Worm (Caenorhabditis elegans) whole organism, early embryonic: ENCODE measurements around the gene tsp-17.

ENCODE experiments used
- B0310.2 ChIP-seq: sonication (generic microtip); optimal IDR thresholded peaks from 2 replicates; lab custom pipeline; 2016; ENCODE audit warnings: mild to moderate bottlenecking, missing genetic modification characterization, missing compliant biosample characterization
- F13C5.2 ChIP-seq: sonication (generic microtip); optimal IDR thresholded peaks from 2 replicates; lab custom pipeline; 2017; ENCODE audit warnings: mild to moderate bottlenecking, missing genetic modification characterization, inconsistent platforms, missing compliant biosample characterization
- aly-1 ChIP-seq: sonication (generic microtip); optimal IDR thresholded peaks from 2 replicates; lab custom pipeline; 2016; ENCODE audit warnings: missing genetic modification characterization, missing compliant biosample characterization
- ama-1 ChIP-seq: fragments of 150-350 bp; optimal IDR thresholded peaks from 2 replicates; lab custom pipeline; 2014
- ceh-13 ChIP-seq: fragments of 200-800 bp; sonication (Bioruptor generic); optimal IDR thresholded peaks from 2 replicates; lab custom pipeline; 2018; ENCODE audit warnings: mild to moderate bottlenecking, missing genetic modification characterization, missing compliant biosample characterization
- ceh-36 ChIP-seq: sonication (generic microtip); optimal IDR thresholded peaks from 2 replicates; lab custom pipeline; 2016; ENCODE audit warnings: missing genetic modification characterization, inconsistent platforms, missing compliant biosample characterization
- ets-7 ChIP-seq: sonication (generic microtip); optimal IDR thresholded peaks from 2 replicates; lab custom pipeline; 2016; ENCODE audit warnings: missing genotype, missing genetic modification characterization, missing compliant biosample characterization
- flt-1 ChIP-seq: fragments of 200-800 bp; sonication (Bioruptor generic); IDR thresholded peaks from 2 replicates; pipeline ENCODE4 v1.3.6; 2022; ENCODE audit warnings: missing genetic modification characterization, missing compliant biosample characterization
- hmbx-1 ChIP-seq: sonication (generic microtip); optimal IDR thresholded peaks from 2 replicates; lab custom pipeline; 2016; ENCODE audit warnings: mild to moderate bottlenecking, missing genetic modification characterization, missing compliant biosample characterization
- hmg-4 ChIP-seq: fragments of 200-800 bp; sonication (Bioruptor generic); optimal IDR thresholded peaks from 2 replicates; lab custom pipeline; 2018; ENCODE audit warnings: mild to moderate bottlenecking, missing genetic modification characterization, missing compliant biosample characterization
- hnd-1 ChIP-seq: sonication (generic microtip); optimal IDR thresholded peaks from 2 replicates; lab custom pipeline; 2016; ENCODE audit warnings: missing genetic modification characterization, missing compliant biosample characterization
- pes-1 ChIP-seq: fragments of 200-800 bp; sonication (Bioruptor generic); IDR thresholded peaks from 2 replicates; pipeline ENCODE4 v1.3.6; 2022; ENCODE audit warnings: missing genetic modification reagents, missing genetic modification characterization, missing compliant biosample characterization
- scrt-1 ChIP-seq: fragments of 200-800 bp; sonication (Bioruptor generic); IDR thresholded peaks from 2 replicates; pipeline ENCODE4 v1.3.6; 2022; ENCODE audit warnings: missing genetic modification characterization, missing compliant biosample characterization
- sea-1 ChIP-seq: fragments of 200-800 bp; sonication (Bioruptor generic); conservative IDR thresholded peaks from 2 replicates; pipeline ENCODE4 v1.3.6; 2022; ENCODE audit warnings: missing genetic modification characterization, missing compliant biosample characterization
- tbx-11 ChIP-seq: fragments of 200-800 bp; sonication (Bioruptor generic); IDR thresholded peaks from 2 replicates; pipeline ENCODE4 v1.3.6; 2022; ENCODE audit warnings: missing genetic modification characterization, missing compliant biosample characterization
- tbx-37 ChIP-seq: fragments of 200-800 bp; sonication (Bioruptor generic); conservative IDR thresholded peaks from 2 replicates; pipeline ENCODE4 v1.3.6; 2022; ENCODE audit warnings: missing genetic modification reagents, missing genetic modification characterization, missing compliant biosample characterization
- tra-4 ChIP-seq: sonication (generic microtip); optimal IDR thresholded peaks from 2 replicates; lab custom pipeline; 2017; ENCODE audit warnings: missing genetic modification characterization, missing compliant biosample characterization

Gene tsp-17

ce11 chrX:3680544-3681214, at the start of gene tsp-17:
tsp-17 (plus strand) TSS chrX:3681164.
- no peak for TF ChIP-seq hmg-4

DNA sequence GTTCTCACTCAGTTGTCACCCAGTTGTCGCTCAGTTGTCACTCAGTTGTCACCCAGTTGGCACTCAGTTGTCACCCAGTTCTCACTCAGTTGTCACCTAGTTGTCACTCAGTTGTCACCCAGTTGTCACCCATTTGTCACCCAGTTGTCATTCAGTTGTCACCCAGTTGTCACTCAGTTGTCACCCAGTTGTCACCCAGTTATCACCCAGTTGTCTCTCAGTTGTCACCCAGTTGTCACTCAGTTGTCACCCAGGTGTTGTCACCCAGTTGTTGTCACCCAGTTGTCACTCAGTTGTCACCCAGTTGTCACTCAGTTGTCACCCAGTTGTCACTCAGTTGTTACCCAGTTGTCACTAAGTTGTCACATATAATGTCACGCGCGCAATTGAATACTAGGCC, 49.4 kb upstream of the tsp-17 start:
- TF ChIP-seq F13C5.2 (tag; lab: Kevin White, UChicago) (no peak), scrt-1 (GFP tag; lab: Robert Waterston, UW) (0 out of 2 replicates have a peak, but pooled peaks have one; percentile 60), hmg-4 (no peak), hnd-1 (tag; lab: Kevin White, UChicago) (no peak), tbx-11 (GFP tag; lab: Robert Waterston, UW) (peak; percentile 65), hmbx-1 (tag; lab: Kevin White, UChicago) (no peak), ceh-13 (GFP tag; lab: Kevin White, UChicago) (no peak), ama-1 (lab: Kevin White, UChicago) (no peak), sea-1 (GFP tag; lab: Robert Waterston, UW) (peak; percentile 72; the same call in 1 of the 2 replicates), B0310.2 (tag; lab: Kevin White, UChicago) (no peak), ceh-36 (tag; lab: Kevin White, UChicago) (no peak), ets-7 (tag; lab: Kevin White, UChicago) (no peak), aly-1 (tag; lab: Kevin White, UChicago) (no peak), tra-4 (tag; lab: Kevin White, UChicago) (no peak), pes-1 (no peak)

DNA sequence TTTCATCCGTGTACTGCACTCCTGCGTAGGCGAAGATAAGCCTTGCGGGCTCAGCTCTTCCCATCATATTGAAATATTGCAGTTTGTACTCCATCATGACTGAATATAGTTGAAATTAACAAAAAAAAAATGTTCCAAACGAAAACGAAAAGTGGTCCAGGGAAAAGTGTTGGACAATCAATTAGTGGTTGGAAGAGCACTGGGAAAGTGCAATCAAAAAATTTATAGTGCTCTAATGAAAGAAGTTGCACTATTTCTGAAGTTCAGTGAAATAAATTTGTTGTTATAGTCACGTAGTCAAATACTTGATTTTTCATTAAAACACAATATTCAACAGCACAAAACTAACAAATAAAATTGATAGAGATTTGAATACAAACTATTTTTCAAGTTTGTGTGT, 47.3 kb upstream of the tsp-17 start, which contains the start of gene gst-11:
TSS of gene gst-11 (minus strand) at position 101 of the 400 bp plus-strand sequence.
- TF ChIP-seq aly-1 (tag; lab: Kevin White, UChicago) (no peak), tbx-37 (GFP tag; lab: Robert Waterston, UW) (no peak), flt-1 (GFP tag; lab: Robert Waterston, UW) (no peak), ama-1 (lab: Kevin White, UChicago) (no peak), pes-1 (no peak), tbx-11 (GFP tag; lab: Robert Waterston, UW) (no peak), sea-1 (GFP tag; lab: Robert Waterston, UW) (no peak), B0310.2 (tag; lab: Kevin White, UChicago) (no peak), F13C5.2 (tag; lab: Kevin White, UChicago) (no peak), hnd-1 (tag; lab: Kevin White, UChicago) (no peak), ceh-36 (tag; lab: Kevin White, UChicago) (no peak), scrt-1 (GFP tag; lab: Robert Waterston, UW) (no peak), ets-7 (tag; lab: Kevin White, UChicago) (no peak), hmbx-1 (tag; lab: Kevin White, UChicago) (no peak), ceh-13 (GFP tag; lab: Kevin White, UChicago) (no peak)

DNA sequence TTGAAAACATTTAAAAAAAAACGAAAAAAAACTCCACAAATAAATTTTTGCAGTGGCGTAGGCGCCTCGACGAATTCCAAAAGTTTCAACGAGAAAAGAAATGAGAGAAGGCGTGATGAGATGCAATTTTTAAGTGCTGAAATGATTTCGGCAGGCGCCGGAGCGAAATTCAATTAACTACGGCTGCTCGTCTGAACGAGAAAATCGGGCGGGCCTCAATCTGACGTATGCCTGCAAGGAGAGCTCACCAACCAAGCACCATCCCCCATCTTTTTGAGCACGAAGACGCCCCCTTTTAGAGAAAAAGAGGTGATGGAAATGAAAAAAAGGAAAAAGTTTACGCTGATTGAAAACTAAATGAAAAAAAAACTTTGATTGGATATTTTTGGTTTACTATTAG, 46.2 kb upstream of the tsp-17 start:
- TF ChIP-seq F13C5.2 (tag; lab: Kevin White, UChicago): no peak
- no peak for TF ChIP-seq pes-1

DNA sequence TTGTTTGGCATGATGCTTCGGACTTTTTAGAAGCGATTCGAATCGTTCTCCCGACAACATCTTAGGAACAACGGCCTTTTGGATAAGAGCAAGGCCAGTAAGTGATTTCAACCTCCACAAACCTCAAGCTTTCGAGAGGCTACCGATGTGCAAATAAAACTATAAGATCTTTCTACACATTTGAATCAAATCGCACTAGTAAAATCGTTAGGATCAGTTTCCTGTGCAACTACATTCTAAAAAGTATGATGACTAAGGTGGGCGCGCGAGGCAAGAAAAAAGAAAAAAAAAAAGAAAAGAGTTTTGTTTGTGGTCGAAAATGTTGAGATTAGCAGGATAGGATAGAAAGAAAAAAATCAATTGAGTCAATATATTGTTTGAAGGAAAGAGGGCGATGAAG, 36.2 kb upstream of the tsp-17 start, which contains the start of gene tmem-24:
TSS of gene tmem-24 (minus strand) at position 101 of the 400 bp plus-strand sequence.
- no peak for TF ChIP-seq flt-1 (GFP tag; lab: Robert Waterston, UW)

DNA sequence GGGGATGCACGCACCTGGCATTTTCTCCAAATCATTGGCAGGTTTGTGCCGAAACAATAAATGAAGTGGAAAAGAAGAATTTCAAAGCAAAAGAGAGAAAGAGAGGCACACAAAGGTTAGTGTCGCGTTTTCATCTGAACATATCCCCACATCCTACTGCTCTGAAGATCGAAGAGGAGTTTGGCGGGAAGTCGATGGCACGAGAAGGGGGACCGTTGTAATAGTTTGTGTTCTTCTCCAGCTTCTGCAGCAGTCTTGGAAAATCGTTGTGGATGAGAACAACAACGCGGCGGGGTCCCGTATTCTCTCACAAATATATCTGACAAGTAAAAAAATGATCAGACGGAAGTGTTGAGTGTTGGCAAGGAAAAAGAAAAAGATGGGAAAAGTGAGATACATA, 35.0 kb upstream of the tsp-17 start:
- no peak for TF ChIP-seq hmbx-1 (tag; lab: Kevin White, UChicago)
- no peak for TF ChIP-seq flt-1 (GFP tag; lab: Robert Waterston, UW)
- TF ChIP-seq aly-1 (tag; lab: Kevin White, UChicago): no peak
- TF ChIP-seq pes-1: no peak
- TF ChIP-seq ama-1 (lab: Kevin White, UChicago): no peak

- TF ChIP-seq hnd-1 (tag; lab: Kevin White, UChicago): no peak
- TF ChIP-seq flt-1 (GFP tag; lab: Robert Waterston, UW): no peak
- no peak for TF ChIP-seq tra-4 (tag; lab: Kevin White, UChicago)
- TF ChIP-seq hmg-4: peak; percentile 56
- no peak for TF ChIP-seq ets-7 (tag; lab: Kevin White, UChicago)
Observed at ce11 chrX:3650100-3650809, 30.7 kb upstream of the tsp-17 start, which contains the start of the genes sax-1 and R11G1.2. sax-1 (minus strand) TSS chrX:3650150. R11G1.2 (plus strand) TSS chrX:3650614.

- no peak for TF ChIP-seq ceh-13 (GFP tag; lab: Kevin White, UChicago)
- no peak for TF ChIP-seq tbx-11 (GFP tag; lab: Robert Waterston, UW)
- TF ChIP-seq ceh-36 (tag; lab: Kevin White, UChicago): no peak
- TF ChIP-seq hmbx-1 (tag; lab: Kevin White, UChicago): no peak
Observed at ce11 chrX:3654623-3655022, 26.3 kb upstream of the tsp-17 start, which contains the start of gene R11G1.11. R11G1.11 (plus strand) TSS chrX:3654923.
